Fruit fly (Drosophila melanogaster) whole organism, wandering third instar larva: Measurements from ENCODE around the gene CG33784.

ENCODE experiments used
- Abd-B ChIP-seq: fragments of >200 bp; optimal IDR thresholded peaks from 2 replicates; lab custom pipeline; 2017; ENCODE audit warnings: missing biosample characterization, missing genetic modification characterization
- CG32264 ChIP-seq: fragments of 200-800 bp; sonication (Bioruptor generic); optimal IDR thresholded peaks from 2 replicates; lab custom pipeline; 2016; ENCODE audit warnings: missing biosample characterization, missing genetic modification characterization
- CG9705 ChIP-seq: fragments of 200-800 bp; sonication (Bioruptor generic); optimal IDR thresholded peaks from 2 replicates; lab custom pipeline; 2018; ENCODE audit warnings: missing biosample characterization, mild to moderate bottlenecking, missing genetic modification characterization
- CrebA ChIP-seq: fragments of 200-800 bp; sonication (Bioruptor generic); optimal IDR thresholded peaks from 2 replicates; lab custom pipeline; 2016; ENCODE audit warnings: missing biosample characterization, mild to moderate bottlenecking, missing genetic modification characterization, borderline replicate concordance
- Dfd ChIP-seq: fragments of >200 bp; optimal IDR thresholded peaks from 2 replicates; lab custom pipeline; 2017; ENCODE audit warnings: missing biosample characterization, missing genetic modification characterization
- Dif ChIP-seq: fragments of 200-275, 200-300 bp; sonication (Bioruptor generic); optimal IDR thresholded peaks from 2 replicates; lab custom pipeline; 2018; ENCODE audit warnings: missing biosample characterization, missing genetic modification characterization; ENCODE audit not compliant: partially characterized antibody
- GATAd ChIP-seq: sonication (Bioruptor generic); optimal IDR thresholded peaks from 2 replicates; lab custom pipeline; 2016; ENCODE audit warnings: missing biosample characterization, missing genetic modification characterization
- HLH106 ChIP-seq: fragments of 200-800 bp; optimal IDR thresholded peaks from 3 replicates; lab custom pipeline; 2019; ENCODE audit warnings: missing biosample characterization, mild to moderate bottlenecking, missing genetic modification characterization, moderate library complexity
- Hnf4 ChIP-seq: fragments of 200-800 bp; sonication (Bioruptor generic); optimal IDR thresholded peaks from 2 replicates; lab custom pipeline; 2016; ENCODE audit warnings: missing biosample characterization, mild to moderate bottlenecking, missing genetic modification characterization
- Hr78 ChIP-seq: fragments of >200 bp; optimal IDR thresholded peaks from 2 replicates; lab custom pipeline; 2017; ENCODE audit warnings: missing biosample characterization, missing genetic modification characterization
- Jra ChIP-seq: sonication (Bioruptor generic); optimal IDR thresholded peaks from 2 replicates; lab custom pipeline; 2016; ENCODE audit warnings: missing biosample characterization, missing genetic modification characterization
- Mio ChIP-seq: sonication (Bioruptor generic); optimal IDR thresholded peaks from 2 replicates; lab custom pipeline; 2016; ENCODE audit warnings: missing biosample characterization, missing genetic modification characterization
- Myc ChIP-seq: fragments of >200 bp; optimal IDR thresholded peaks from 2 replicates; lab custom pipeline; 2017
- N ChIP-seq: fragments of >200 bp; optimal IDR thresholded peaks from 2 replicates; lab custom pipeline; 2018; ENCODE audit warnings: missing biosample characterization, missing external identifiers, missing genetic modification characterization
- OdsH ChIP-seq: fragments of 200-800 bp; sonication (Bioruptor generic); optimal IDR thresholded peaks from 2 replicates; lab custom pipeline; 2016; ENCODE audit warnings: missing biosample characterization, mild to moderate bottlenecking, missing genetic modification characterization
- Rel ChIP-seq, 2 experiments: fragments of 200-800 bp; sonication (Bioruptor generic) in 1 of 2; optimal IDR thresholded peaks; 2 replicates in 1 of 2; 3 replicates in 1 of 2; lab custom pipeline; 2016 to 2019; ENCODE audit warnings: mild to moderate bottlenecking in 2 of 2, missing biosample characterization in 2 of 2, missing genetic modification characterization in 2 of 2, moderate library complexity in 1 of 2
- Sp1 ChIP-seq: fragments of 200-800 bp; sonication (Bioruptor generic); optimal IDR thresholded peaks from 3 replicates; lab custom pipeline; 2019; ENCODE audit warnings: missing biosample characterization, mild to moderate bottlenecking, missing genetic modification characterization, moderate library complexity
- Vsx2 ChIP-seq: fragments of 200-300, 225-300 bp; sonication (Bioruptor generic); optimal IDR thresholded peaks from 2 replicates; lab custom pipeline; 2018; ENCODE audit warnings: missing biosample characterization, missing genetic modification characterization; ENCODE audit not compliant: partially characterized antibody
- br ChIP-seq: fragments of 200-800 bp; sonication (Bioruptor generic); optimal IDR thresholded peaks from 2 replicates; lab custom pipeline; 2016; ENCODE audit warnings: missing biosample characterization, missing genetic modification characterization
- brk ChIP-seq: fragments of 200-800 bp; sonication (Bioruptor generic); optimal IDR thresholded peaks from 2 replicates; lab custom pipeline; 2016; ENCODE audit warnings: missing biosample characterization, mild to moderate bottlenecking, missing genetic modification characterization
- dl ChIP-seq, 2 experiments: fragments of 175-275, 200-275 bp in 1 of 2; fragments of 200-275 bp in 1 of 2; sonication (Bioruptor generic); optimal IDR thresholded peaks; lab custom pipeline; 2018; ENCODE audit warnings: mild to moderate bottlenecking in 2 of 2, missing biosample characterization in 2 of 2, missing genetic modification characterization in 2 of 2, moderate library complexity in 2 of 2; ENCODE audit not compliant: partially characterized antibody in 2 of 2, insufficient read depth in 1 of 2
- dsf ChIP-seq: sonication (Bioruptor generic); optimal IDR thresholded peaks from 2 replicates; lab custom pipeline; 2016; ENCODE audit warnings: missing biosample characterization, missing genetic modification characterization, borderline replicate concordance
- ey ChIP-seq: fragments of 200-800 bp; sonication (Bioruptor generic); optimal IDR thresholded peaks from 2 replicates; lab custom pipeline; 2016; ENCODE audit warnings: missing biosample characterization, missing genetic modification characterization
- foxo ChIP-seq, 2 experiments: fragments of 200-800 bp; sonication (Bioruptor generic); optimal IDR thresholded peaks; 2 replicates in 1 of 2; 3 replicates in 1 of 2; lab custom pipeline; 2016 to 2017; ENCODE audit warnings: missing biosample characterization in 2 of 2, missing genetic modification characterization in 2 of 2
- fru ChIP-seq: fragments of 200-800 bp; sonication (Bioruptor generic); optimal IDR thresholded peaks from 3 replicates; lab custom pipeline; 2016; ENCODE audit warnings: missing biosample characterization, mild to moderate bottlenecking, missing genetic modification characterization
- h ChIP-seq: fragments of 200-800 bp; sonication (Bioruptor generic); optimal IDR thresholded peaks from 3 replicates; lab custom pipeline; 2016; ENCODE audit warnings: missing biosample characterization, mild to moderate bottlenecking, missing genetic modification characterization
- jim ChIP-seq: fragments of 175-275, 200-325 bp; sonication (Bioruptor generic); optimal IDR thresholded peaks from 2 replicates; lab custom pipeline; 2016; ENCODE audit warnings: missing biosample characterization, mild to moderate bottlenecking, missing genetic modification characterization
- lola ChIP-seq: fragments of >200 bp; optimal IDR thresholded peaks from 2 replicates; lab custom pipeline; 2017; ENCODE audit warnings: missing biosample characterization, missing genetic modification characterization
- pan ChIP-seq: fragments of >200 bp; optimal IDR thresholded peaks from 2 replicates; lab custom pipeline; 2017
- psq ChIP-seq: fragments of 200-800 bp; sonication (Bioruptor generic); optimal IDR thresholded peaks from 3 replicates; lab custom pipeline; 2017; ENCODE audit warnings: missing biosample characterization, mild to moderate bottlenecking, missing genetic modification characterization, moderate library complexity
- rgr ChIP-seq: fragments of 200-800 bp; sonication (Bioruptor generic); optimal IDR thresholded peaks from 3 replicates; lab custom pipeline; 2016; ENCODE audit warnings: missing biosample characterization, mild to moderate bottlenecking, missing genetic modification characterization
- sage ChIP-seq: fragments of 200-800 bp; sonication (Bioruptor generic); optimal IDR thresholded peaks from 2 replicates; lab custom pipeline; 2016; ENCODE audit warnings: missing biosample characterization, mild to moderate bottlenecking, missing genetic modification characterization
- sv ChIP-seq: fragments of 200-800 bp; sonication (Bioruptor generic); optimal IDR thresholded peaks from 3 replicates; lab custom pipeline; 2016; ENCODE audit warnings: missing biosample characterization, missing genetic modification characterization
- tai ChIP-seq: sonication (Bioruptor generic); optimal IDR thresholded peaks from 2 replicates; lab custom pipeline; 2016; ENCODE audit warnings: missing biosample characterization, missing genetic modification characterization
- usp ChIP-seq: fragments of >200 bp; optimal IDR thresholded peaks from 2 replicates; lab custom pipeline; 2017; ENCODE audit warnings: missing biosample characterization, missing genetic modification characterization
- woc ChIP-seq: sonication (Bioruptor generic); optimal IDR thresholded peaks from 2 replicates; lab custom pipeline; 2016; ENCODE audit warnings: missing biosample characterization, mild to moderate bottlenecking, missing genetic modification characterization

The CG33784 gene

DNA sequence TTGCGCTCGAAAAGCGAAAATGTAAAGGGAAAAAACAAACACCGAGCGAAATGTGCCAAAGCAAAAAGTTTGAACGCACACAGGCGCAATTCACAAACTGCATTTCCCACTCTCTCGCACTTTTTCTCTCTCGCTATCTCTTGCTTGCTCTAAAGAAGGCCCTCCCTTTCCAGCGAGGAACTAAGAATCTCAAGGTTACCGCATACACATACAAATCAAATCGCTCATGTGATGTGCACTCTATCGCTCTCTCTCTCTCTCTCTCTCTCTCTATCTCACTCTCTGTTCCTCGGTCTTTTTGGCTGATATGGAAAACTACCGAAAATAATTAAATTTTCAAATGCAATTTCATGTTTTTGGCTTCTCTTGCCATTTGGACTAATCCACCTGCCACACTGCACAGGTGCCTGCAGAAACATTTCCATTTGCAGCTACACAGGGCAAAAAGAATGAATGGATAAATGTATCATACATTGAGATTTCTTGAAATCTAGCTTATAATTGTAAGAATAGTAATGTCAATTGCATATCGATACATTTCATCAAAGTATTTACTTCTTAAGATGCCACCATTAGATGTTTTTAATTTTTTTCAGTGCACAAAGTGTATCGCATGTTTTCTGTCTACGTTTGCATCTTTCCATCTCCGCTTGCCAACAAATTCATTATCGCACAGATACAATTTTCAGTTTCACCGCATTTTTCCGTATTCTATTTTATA, 11.7 kb downstream of the CG33784 start (continued):
- TF ChIP-seq Dif (peak; percentile 32), woc (GFP tag; lab: Kevin White, UChicago) (peak; percentile 20)

DNA sequence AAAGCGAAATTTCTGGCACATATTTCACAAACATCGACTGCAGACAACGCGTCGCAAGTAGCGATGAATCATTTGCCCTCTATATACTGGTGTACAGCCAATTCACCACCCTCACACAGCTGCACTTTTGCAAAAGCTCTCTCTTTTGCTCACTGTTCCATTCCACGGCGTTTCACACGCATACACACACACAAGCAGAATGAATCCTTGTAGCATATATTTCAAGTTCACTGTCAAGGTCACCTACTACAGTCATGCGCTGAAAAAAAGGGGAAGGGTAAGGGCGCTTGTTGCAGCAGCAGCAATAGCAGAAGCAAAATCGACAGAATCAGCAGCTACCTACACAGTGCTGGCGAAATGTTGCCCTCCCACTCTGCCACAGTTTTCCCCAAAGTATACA, 13.0 kb downstream of the CG33784 start:
- TF ChIP-seq h (GFP tag; lab: Kevin White, UChicago) (no peak), Rel (GFP tag; optimal IDR thresholded peaks at IDR 0.05; lab: Kevin White, UChicago) (no peak), Rel (tag; optimal IDR thresholded peaks at IDR 0.05; lab: Kevin White, UChicago) (no peak), CG9705 (GFP tag; lab: Kevin White, UChicago) (no peak), ey (GFP tag; lab: Kevin White, UChicago) (no peak), lola (no peak), Vsx2 (GFP tag; lab: Kevin White, UChicago) (no peak), Myc (lab: Kevin White, UChicago) (no peak), woc (GFP tag; lab: Kevin White, UChicago) (no peak), Hr78 (no peak), Mio (GFP tag; lab: Kevin White, UChicago) (no peak), N (GFP tag; lab: Kevin White, UChicago) (peak; percentile 22), fru (GFP tag; lab: Kevin White, UChicago) (peak; percentile 33), brk (GFP tag; lab: Kevin White, UChicago) (no peak), sage (GFP tag; lab: Kevin White, UChicago) (no peak), usp (GFP tag; lab: Kevin White, UChicago) (no peak), br (GFP tag; lab: Kevin White, UChicago) (no peak), foxo (GFP tag; optimal IDR thresholded peaks at IDR 0.05; lab: Kevin White, UChicago) (no peak), Jra (GFP tag; lab: Kevin White, UChicago) (peak; percentile 1), OdsH (GFP tag; lab: Kevin White, UChicago) (peak; percentile 6)

DNA sequence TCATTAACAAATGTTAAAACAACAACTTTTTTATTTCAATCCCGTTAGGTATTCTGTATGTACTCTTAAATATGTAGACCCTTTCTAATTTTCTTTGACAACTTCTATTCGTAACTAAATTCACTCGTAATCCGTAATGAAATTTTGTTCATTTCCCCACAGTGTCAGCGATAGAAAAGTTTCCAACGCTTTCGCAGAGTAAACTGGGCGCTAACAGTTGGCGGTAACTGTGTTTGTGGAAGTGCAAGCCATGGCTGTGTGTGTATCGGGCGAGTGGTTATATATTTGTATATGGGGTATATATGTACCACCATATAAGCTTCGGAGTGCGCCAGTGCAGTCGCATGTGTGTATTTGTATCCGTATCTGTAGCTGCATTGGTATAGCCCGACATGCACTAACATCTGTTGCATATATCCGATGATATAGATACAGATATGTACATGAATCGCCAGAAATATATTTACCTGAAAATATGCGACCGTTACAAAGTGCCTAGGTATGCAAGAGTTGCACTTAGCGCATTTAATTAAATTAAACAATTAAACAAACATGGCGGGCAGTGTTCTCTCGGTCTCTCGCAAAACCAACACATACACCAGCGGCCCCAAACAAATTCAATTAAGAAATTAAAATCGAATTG, 13.9 kb downstream of the CG33784 start:
- no peak for TF ChIP-seq dsf (GFP tag; lab: Kevin White, UChicago)
- no peak for TF ChIP-seq tai
- TF ChIP-seq ey (GFP tag; lab: Kevin White, UChicago): peak; percentile 34
- TF ChIP-seq h (GFP tag; lab: Kevin White, UChicago): peak; percentile 44
- peak; percentile 25 for TF ChIP-seq Dif
- TF ChIP-seq Hnf4 (GFP tag; lab: Kevin White, UChicago): peak; percentile 42
- TF ChIP-seq lola: no peak
- peak; percentile 22 for TF ChIP-seq rgr (GFP tag; lab: Kevin White, UChicago)
- peak; percentile 32 for TF ChIP-seq HLH106 (tag; lab: Kevin White, UChicago)
- TF ChIP-seq woc (GFP tag; lab: Kevin White, UChicago): peak; percentile 78
- no peak for TF ChIP-seq CrebA (GFP tag; lab: Kevin White, UChicago)
- no peak for TF ChIP-seq dl (GFP tag; optimal IDR thresholded peaks at IDR 0.05; lab: Kevin White, UChicago; ENCODE audit: insufficient read depth in 1 of 2, partially characterized antibody in 2 of 2)
- peak in 1 of 2 experiments; percentile 28 for TF ChIP-seq foxo (GFP tag; optimal IDR thresholded peaks at IDR 0.05; lab: Kevin White, UChicago)
- TF ChIP-seq N (GFP tag; lab: Kevin White, UChicago): no peak
- TF ChIP-seq fru (GFP tag; lab: Kevin White, UChicago): no peak
- no peak for TF ChIP-seq OdsH (GFP tag; lab: Kevin White, UChicago)

DNA sequence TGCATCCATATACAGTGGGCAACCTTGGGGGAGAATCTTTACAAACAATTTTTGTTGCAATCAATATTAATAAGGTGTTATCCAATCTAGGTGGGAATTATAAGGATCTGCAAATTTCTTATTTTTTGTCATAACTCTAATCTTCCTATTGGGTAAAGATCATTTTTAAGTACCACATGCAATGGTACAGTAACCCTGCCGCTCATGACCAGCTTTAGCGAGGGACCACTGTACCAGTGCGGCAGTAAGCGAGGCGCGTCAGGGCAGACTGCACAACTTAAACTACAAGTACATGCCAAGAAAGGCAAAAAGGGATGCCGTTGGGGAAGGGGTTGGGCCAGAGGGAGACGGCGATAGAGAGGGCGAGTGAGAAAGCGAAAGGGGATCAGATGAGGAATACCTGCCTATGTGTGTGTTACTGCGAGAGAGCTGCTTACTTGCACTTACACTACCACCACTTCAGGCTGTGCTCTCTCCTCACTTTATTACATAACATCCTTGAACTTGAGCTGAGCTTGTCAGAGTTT, 14.9 kb downstream of the CG33784 start:
- TF ChIP-seq foxo (GFP tag; optimal IDR thresholded peaks at IDR 0.05; lab: Kevin White, UChicago) (peak; percentile 38 to 94), Abd-B (no peak), CrebA (GFP tag; lab: Kevin White, UChicago) (no peak), N (GFP tag; lab: Kevin White, UChicago) (peak; percentile 16), brk (GFP tag; lab: Kevin White, UChicago) (peak; percentile 76), OdsH (GFP tag; lab: Kevin White, UChicago) (peak; percentile 92), lola (no peak), sage (GFP tag; lab: Kevin White, UChicago) (peak; percentile 68), GATAd (GFP tag; lab: Kevin White, UChicago) (no peak), Sp1 (GFP tag; lab: Kevin White, UChicago) (peak; percentile 90), br (GFP tag; lab: Kevin White, UChicago) (peak; percentile 93), h (GFP tag; lab: Kevin White, UChicago) (peak; percentile 93), jim (GFP tag; lab: Kevin White, UChicago) (no peak), sv (GFP tag; lab: Kevin White, UChicago) (no peak), fru (GFP tag; lab: Kevin White, UChicago) (peak; percentile 99), rgr (GFP tag; lab: Kevin White, UChicago) (peak; percentile 90), usp (GFP tag; lab: Kevin White, UChicago) (no peak), ey (GFP tag; lab: Kevin White, UChicago) (peak; percentile 94), HLH106 (tag; lab: Kevin White, UChicago) (peak; percentile 91), Jra (GFP tag; lab: Kevin White, UChicago) (peak; percentile 57), CG32264 (GFP tag; lab: Kevin White, UChicago) (peak; percentile 74), Rel (GFP tag; optimal IDR thresholded peaks at IDR 0.05; lab: Kevin White, UChicago) (no peak), Rel (tag; optimal IDR thresholded peaks at IDR 0.05; lab: Kevin White, UChicago) (peak; percentile 50), psq (peak; percentile 84), Mio (GFP tag; lab: Kevin White, UChicago) (peak; percentile 45), pan (no peak), dsf (GFP tag; lab: Kevin White, UChicago) (no peak), Hr78 (no peak), Dfd (no peak), tai (peak; percentile 73), Myc (lab: Kevin White, UChicago) (no peak)
